Fruit fly (Drosophila melanogaster) whole organism, embryonic: Measurements from ENCODE around the gene Mtch.

Source experiments
- Abd-B ChIP-seq: fragments of 200-800 bp; sonication (Bioruptor generic); optimal IDR thresholded peaks from 2 replicates; lab custom pipeline; 2018; ENCODE audit warnings: missing biosample characterization, mild to moderate bottlenecking, missing genetic modification characterization, moderate library complexity
- Atf-2 ChIP-seq: fragments of 200-800 bp; sonication (Bioruptor generic); optimal IDR thresholded peaks from 2 replicates; lab custom pipeline; 2016; ENCODE audit warnings: missing biosample characterization, missing genetic modification characterization
- BEAF-32 ChIP-seq: fragments of 200-800 bp; sonication (Bioruptor generic); optimal IDR thresholded peaks from 3 replicates; lab custom pipeline; 2017; ENCODE audit warnings: missing biosample characterization, missing genetic modification characterization, mild to moderate bottlenecking, moderate library complexity, missing genetic modification reagents
- Bgb ChIP-seq: fragments of 200-800 bp; sonication (Bioruptor generic); IDR thresholded peaks from 2 replicates; pipeline ENCODE4 v1.3.6; 2022; ENCODE audit warnings: missing biosample characterization, missing genetic modification characterization; ENCODE audit not compliant: partially characterized antibody
- CG1024 ChIP-seq: fragments of 200-800 bp; sonication (Bioruptor generic); IDR thresholded peaks from 2 replicates; pipeline ENCODE4 v1.3.6; 2022; ENCODE audit warnings: missing biosample characterization, missing genetic modification characterization
- CG10321 ChIP-seq: fragments of 200-800 bp; sonication (Bioruptor generic); IDR thresholded peaks from 2 replicates; pipeline ENCODE4 v1.3.6; 2022; ENCODE audit warnings: missing biosample characterization, missing genetic modification characterization
- CG10366 ChIP-seq: fragments of 200-800 bp; sonication (Bioruptor generic); IDR thresholded peaks from 2 replicates; pipeline ENCODE4 v1.3.6; 2022; ENCODE audit warnings: missing biosample characterization, missing genetic modification characterization
- CG10431 ChIP-seq: fragments of 200-800 bp; sonication (Bioruptor generic); optimal IDR thresholded peaks from 3 replicates; lab custom pipeline; 2018; ENCODE audit warnings: missing biosample characterization, mild to moderate bottlenecking, missing genetic modification characterization
- CG11695 ChIP-seq: fragments of 200-800 bp; sonication (Bioruptor generic); IDR thresholded peaks from 3 replicates; pipeline ENCODE4 v1.3.6; 2022; ENCODE audit warnings: missing biosample characterization, missing genetic modification characterization
- CG12071 ChIP-seq: fragments of 200-800 bp; sonication (Bioruptor generic); optimal IDR thresholded peaks from 3 replicates; lab custom pipeline; 2018; ENCODE audit warnings: missing biosample characterization, mild to moderate bottlenecking, missing genetic modification characterization
- CG12299 ChIP-seq: fragments of 200-800 bp; sonication (Bioruptor generic); optimal IDR thresholded peaks from 2 replicates; lab custom pipeline; 2018; ENCODE audit warnings: missing biosample characterization, mild to moderate bottlenecking, missing genetic modification characterization
- CG12659 ChIP-seq: fragments of 200-800 bp; sonication (Bioruptor generic); optimal IDR thresholded peaks from 3 replicates; lab custom pipeline; 2017; ENCODE audit warnings: mild to moderate bottlenecking, missing biosample characterization, missing genetic modification reagents, missing genetic modification characterization
- CG14441 ChIP-seq: fragments of 200-800 bp; sonication (Bioruptor generic); IDR thresholded peaks from 2 replicates; pipeline ENCODE4 v1.3.6; 2022; ENCODE audit warnings: missing biosample characterization, missing genetic modification characterization
- CG15514 ChIP-seq: fragments of 200-800 bp; sonication (Bioruptor generic); optimal IDR thresholded peaks from 3 replicates; lab custom pipeline; 2017; ENCODE audit warnings: missing biosample characterization, missing genetic modification characterization, mild to moderate bottlenecking, moderate library complexity, missing genetic modification reagents
- CG3065 ChIP-seq: fragments of 200-800 bp; sonication (Bioruptor generic); optimal IDR thresholded peaks from 2 replicates; lab custom pipeline; 2016; ENCODE audit warnings: missing biosample characterization, missing genetic modification characterization
- CG32772 ChIP-seq: fragments of 200-800 bp; sonication (Bioruptor generic); IDR thresholded peaks from 2 replicates; pipeline ENCODE4 v1.3.6; 2022; ENCODE audit warnings: missing biosample characterization, missing genetic modification characterization
- CG4360 ChIP-seq: fragments of 200-800 bp; sonication (Bioruptor generic); IDR thresholded peaks from 2 replicates; pipeline ENCODE4 v1.3.6; 2022; ENCODE audit warnings: missing biosample characterization, missing genetic modification characterization
- CG6272 ChIP-seq: fragments of 200-800 bp; sonication (Bioruptor generic); IDR thresholded peaks from 2 replicates; pipeline ENCODE4 v1.3.6; 2022; ENCODE audit warnings: missing biosample characterization, missing genetic modification characterization
- CG6791 ChIP-seq: fragments of 200-800 bp; sonication (Bioruptor generic); IDR thresholded peaks from 3 replicates; pipeline ENCODE4 v1.3.6; 2022; ENCODE audit warnings: missing biosample characterization, missing genetic modification characterization; ENCODE audit not compliant: partially characterized antibody
- D ChIP-seq, 2 experiments: fragments of 200-800 bp in 1 of 2; fragments of >200 bp in 1 of 2; sonication (Bioruptor generic) in 1 of 2; optimal IDR thresholded peaks; 2 replicates in 1 of 2; 3 replicates in 1 of 2; lab custom pipeline; 2017; ENCODE audit warnings: mild to moderate bottlenecking in 1 of 2, missing biosample characterization in 1 of 2, missing genetic modification characterization in 1 of 2, missing genetic modification reagents in 1 of 2
- ERR ChIP-seq: fragments of 200-800 bp; sonication (Bioruptor generic); optimal IDR thresholded peaks from 2 replicates; lab custom pipeline; 2016; ENCODE audit warnings: missing biosample characterization, missing genetic modification characterization
- HmgD ChIP-seq: fragments of 200-800 bp; sonication (Bioruptor generic); optimal IDR thresholded peaks from 3 replicates; lab custom pipeline; 2016; ENCODE audit warnings: missing biosample characterization, missing genetic modification characterization
- Hmr ChIP-seq: fragments of 200-800 bp; sonication (Bioruptor generic); optimal IDR thresholded peaks from 3 replicates; lab custom pipeline; 2017; ENCODE audit warnings: mild to moderate bottlenecking, missing biosample characterization, missing genetic modification reagents, missing genetic modification characterization
- MTF-1 ChIP-seq: fragments of 200-800 bp; sonication (Bioruptor generic); optimal IDR thresholded peaks from 2 replicates; lab custom pipeline; 2018; ENCODE audit warnings: missing biosample characterization, mild to moderate bottlenecking, missing genetic modification characterization, borderline replicate concordance
- NFAT ChIP-seq: fragments of 200-800 bp; sonication (Bioruptor generic); IDR thresholded peaks from 2 replicates; pipeline ENCODE4 v1.3.6; 2022; ENCODE audit warnings: missing biosample characterization, missing genetic modification characterization
- Neu2 ChIP-seq: fragments of 200-800 bp; sonication (Bioruptor generic); optimal IDR thresholded peaks from 3 replicates; lab custom pipeline; 2016; ENCODE audit warnings: missing biosample characterization, missing genetic modification characterization, borderline replicate concordance
- Oaz ChIP-seq: fragments of 200-800 bp; sonication (Bioruptor generic); IDR thresholded peaks from 2 replicates; pipeline ENCODE4 v1.3.6; 2022; ENCODE audit warnings: missing biosample characterization, missing genetic modification characterization
- Rfx ChIP-seq: fragments of 200-800 bp; sonication (Bioruptor generic); IDR thresholded peaks from 2 replicates; pipeline ENCODE4 v1.3.6; 2022; ENCODE audit warnings: missing biosample characterization, missing genetic modification characterization
- aop ChIP-seq: fragments of 200-800 bp; sonication (Bioruptor generic); IDR thresholded peaks from 2 replicates; pipeline ENCODE4 v1.3.6; 2022; ENCODE audit warnings: missing biosample characterization, missing genetic modification characterization
- ap ChIP-seq: fragments of 200-800 bp; sonication (Bioruptor generic); IDR thresholded peaks from 2 replicates; pipeline ENCODE4 v1.3.6; 2022; ENCODE audit warnings: missing biosample characterization, missing genetic modification characterization
- crol ChIP-seq: fragments of 200-800 bp; sonication (Bioruptor generic); IDR thresholded peaks from 2 replicates; pipeline ENCODE4 v1.3.6; 2022; ENCODE audit warnings: missing biosample characterization, missing genetic modification characterization
- disco-r ChIP-seq: fragments of 200-800 bp; sonication (Bioruptor generic); optimal IDR thresholded peaks from 2 replicates; lab custom pipeline; 2016; ENCODE audit warnings: missing biosample characterization, missing genetic modification characterization
- dm ChIP-seq: fragments of 200-800 bp; sonication (Bioruptor generic); optimal IDR thresholded peaks from 3 replicates; lab custom pipeline; 2016; ENCODE audit warnings: missing biosample characterization, missing genetic modification characterization
- en ChIP-seq: fragments of 200-800 bp; sonication (Bioruptor generic); optimal IDR thresholded peaks from 2 replicates; lab custom pipeline; 2016; ENCODE audit warnings: missing biosample characterization, missing genetic modification characterization
- hb ChIP-seq: fragments of 200-800 bp; sonication (Bioruptor generic); IDR thresholded peaks from 3 replicates; pipeline ENCODE4 v1.3.6; 2022; ENCODE audit warnings: missing biosample characterization, missing genetic modification characterization; ENCODE audit not compliant: partially characterized antibody
- her ChIP-seq: fragments of 200-800 bp; sonication (Bioruptor generic); optimal IDR thresholded peaks from 2 replicates; lab custom pipeline; 2016; ENCODE audit warnings: missing biosample characterization, missing genetic modification characterization
- hth ChIP-seq: fragments of >200 bp; optimal IDR thresholded peaks from 2 replicates; lab custom pipeline; 2017; ENCODE audit warnings: inconsistent platforms
- ken ChIP-seq: fragments of 200-800 bp; sonication (Bioruptor generic); IDR thresholded peaks from 3 replicates; pipeline ENCODE4 v1.3.6; 2022; ENCODE audit warnings: missing biosample characterization, missing genetic modification characterization
- mam ChIP-seq: fragments of 200-800 bp; sonication (Bioruptor generic); optimal IDR thresholded peaks from 3 replicates; lab custom pipeline; 2016; ENCODE audit warnings: missing biosample characterization, missing genetic modification characterization
- salm ChIP-seq: fragments of 200-800 bp; sonication (Bioruptor generic); optimal IDR thresholded peaks from 2 replicates; lab custom pipeline; 2018; ENCODE audit warnings: missing biosample characterization, mild to moderate bottlenecking, missing genetic modification characterization
- sim ChIP-seq: fragments of 200-800 bp; sonication (Bioruptor generic); IDR thresholded peaks from 2 replicates; pipeline ENCODE4 v1.3.6; 2022; ENCODE audit warnings: missing biosample characterization, missing genetic modification characterization
- sob ChIP-seq: fragments of 200-800 bp; sonication (Bioruptor generic); IDR thresholded peaks from 2 replicates; pipeline ENCODE4 v1.3.6; 2022; ENCODE audit warnings: missing biosample characterization, missing genetic modification characterization
- tgo ChIP-seq: fragments of 200-800 bp; sonication (Bioruptor generic); IDR thresholded peaks from 3 replicates; pipeline ENCODE4 v1.3.6; 2022; ENCODE audit warnings: missing biosample characterization, missing genetic modification characterization
- tin ChIP-seq: fragments of 200-800 bp; sonication (Bioruptor generic); optimal IDR thresholded peaks from 3 replicates; lab custom pipeline; 2016; ENCODE audit warnings: missing biosample characterization, missing genetic modification characterization
- ttk ChIP-seq: fragments of 200-800 bp; sonication (Bioruptor generic); IDR thresholded peaks from 2 replicates; pipeline ENCODE4 v2.1.2; 2022; ENCODE audit warnings: missing biosample characterization, missing genetic modification characterization
- tx ChIP-seq: fragments of 200-800 bp; sonication (Bioruptor generic); optimal IDR thresholded peaks from 2 replicates; lab custom pipeline; 2016; ENCODE audit warnings: missing biosample characterization, missing genetic modification characterization
- unc-4 ChIP-seq: fragments of 200-800 bp; sonication (Bioruptor generic); IDR thresholded peaks from 2 replicates; pipeline ENCODE4 v1.3.6; 2022; ENCODE audit warnings: missing biosample characterization, missing genetic modification characterization; ENCODE audit not compliant: partially characterized antibody
- vnd ChIP-seq: fragments of 200-800 bp; sonication (Bioruptor generic); IDR thresholded peaks from 3 replicates; pipeline ENCODE4 v1.3.6; 2022; ENCODE audit warnings: missing biosample characterization, missing genetic modification characterization; ENCODE audit not compliant: partially characterized antibody
- wor ChIP-seq: fragments of 200-800 bp; sonication (Bioruptor generic); IDR thresholded peaks from 2 replicates; pipeline ENCODE4 v1.3.6; 2022; ENCODE audit warnings: missing biosample characterization, missing genetic modification characterization

Gene Mtch

DNA sequence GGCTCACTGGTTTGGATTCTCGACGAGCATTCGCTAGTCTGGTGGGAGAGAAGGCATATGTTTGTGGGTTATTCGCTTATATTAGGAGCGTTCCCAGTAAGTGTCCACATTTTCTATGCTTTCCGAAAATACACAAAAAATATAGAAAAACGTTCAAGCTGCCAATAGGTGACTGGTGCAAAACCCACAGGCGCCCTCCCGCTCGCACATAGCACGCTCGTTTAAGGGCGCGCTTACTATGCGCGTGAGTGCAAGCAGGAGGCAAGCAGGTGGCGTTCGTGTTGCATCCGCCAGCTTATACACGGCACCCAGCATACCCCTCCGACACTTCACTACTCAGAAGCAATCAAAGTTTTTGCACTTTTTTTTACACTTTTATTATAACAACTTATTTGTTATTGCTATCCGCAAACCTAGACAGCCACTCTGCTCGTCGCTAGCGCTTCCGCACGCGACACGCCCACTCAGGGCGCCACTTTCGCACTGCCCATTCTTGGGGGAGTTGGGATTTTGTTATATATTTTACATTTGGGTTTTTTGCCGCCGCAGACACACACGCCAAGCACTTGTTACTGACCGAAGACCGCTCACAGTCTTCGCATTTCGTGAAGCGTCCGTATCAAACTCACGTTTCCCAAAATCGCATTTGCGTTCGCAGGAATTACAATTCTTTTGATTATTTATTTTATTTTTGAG is 14.8 kb downstream of the Mtch start (continued):
- TF ChIP-seq en (GFP tag; lab: Kevin White, UChicago) (no peak), disco-r (GFP tag; lab: Kevin White, UChicago) (no peak), CG15514 (peak; percentile 25), vnd (GFP tag; lab: Robert Waterston, UW) (peak; percentile 39; the same call in 1 of the 3 replicates), hth (lab: Kevin White, UChicago) (no peak), CG32772 (GFP tag; lab: Robert Waterston, UW) (peak; percentile 63; the same call in 1 of the 2 replicates), Hmr (GFP tag; lab: Kevin White, UChicago) (peak; percentile 36), CG1024 (peak; percentile 46; the same call in 1 of the 2 replicates), hb (GFP tag; lab: Robert Waterston, UW) (peak; percentile 30; the same call in 1 of the 3 replicates), CG10431 (GFP tag; lab: Kevin White, UChicago) (peak; percentile 42), CG4360 (GFP tag; lab: Robert Waterston, UW) (no peak), ken (peak; percentile 67; the same call in 2 of the 3 replicates), CG3065 (GFP tag; lab: Kevin White, UChicago) (no peak), CG10321 (GFP tag; lab: Robert Waterston, UW) (peak; percentile 87), D (optimal IDR thresholded peaks at IDR 0.05; lab: Kevin White, UChicago) (no peak), D (GFP tag; optimal IDR thresholded peaks at IDR 0.05; lab: Kevin White, UChicago) (no peak), wor (GFP tag; lab: Robert Waterston, UW) (peak; percentile 51), ERR (GFP tag; lab: Kevin White, UChicago) (no peak), BEAF-32 (no peak), tgo (GFP tag; lab: Robert Waterston, UW) (peak; percentile 52; the same call in 2 of the 3 replicates), Oaz (GFP tag; lab: Robert Waterston, UW) (no peak), tx (GFP tag; lab: Kevin White, UChicago) (peak; percentile 5), NFAT (GFP tag; lab: Robert Waterston, UW) (peak; percentile 31; the same call in 1 of the 2 replicates), tin (GFP tag; lab: Kevin White, UChicago) (peak; percentile 0), unc-4 (no peak), CG10366 (GFP tag; lab: Robert Waterston, UW) (peak; percentile 15; the same call in 1 of the 2 replicates), Neu2 (GFP tag; lab: Kevin White, UChicago) (no peak), her (no peak), Abd-B (GFP tag; lab: Kevin White, UChicago) (peak; percentile 82), sim (GFP tag; lab: Robert Waterston, UW) (no peak), crol (peak; percentile 96), dm (peak; percentile 71), HmgD (peak; percentile 93), CG12299 (tag; lab: Kevin White, UChicago) (peak; percentile 13), MTF-1 (GFP tag; lab: Kevin White, UChicago) (peak; percentile 17), salm (tag; lab: Kevin White, UChicago) (no peak), CG6272 (GFP tag; lab: Robert Waterston, UW) (peak; percentile 62), CG14441 (GFP tag; lab: Robert Waterston, UW) (no peak), Atf-2 (GFP tag; lab: Kevin White, UChicago) (peak; percentile 1), ttk (GFP tag; lab: Robert Waterston, UW) (peak; percentile 91), CG6791 (GFP tag; lab: Robert Waterston, UW) (peak; percentile 4; the same call in 2 of the 3 replicates), sob (GFP tag; lab: Robert Waterston, UW) (peak; percentile 51), CG12659 (GFP tag; lab: Kevin White, UChicago) (peak; percentile 93), Bgb (GFP tag; lab: Robert Waterston, UW) (peak; percentile 54; the same call in 1 of the 2 replicates), CG11695 (GFP tag; lab: Robert Waterston, UW) (peak; percentile 42; the same call in 1 of the 3 replicates), ap (GFP tag; lab: Robert Waterston, UW) (no peak), Rfx (GFP tag; lab: Robert Waterston, UW) (peak; percentile 52), CG12071 (no peak), aop (no peak), mam (peak; percentile 24)
